Worm (Caenorhabditis elegans): ENCODE measurements around the gene sdc-2.

Gene sdc-2

ce11 chrX:11546445-11547275 lies 24.2 kb downstream of the sdc-2 start, which contains the start of gene selt-1.1 (continued):
- no peak for TF ChIP-seq tbx-7 (tag; optimal IDR thresholded peaks at IDR 0.05)
- TF ChIP-seq tbx-2 (tag; optimal IDR thresholded peaks at IDR 0.05): peak; percentile 67
- TF ChIP-seq K09A11.1 (tag; optimal IDR thresholded peaks at IDR 0.05; ENCODE audit: insufficient read depth): no peak
- TF ChIP-seq elt-4 (tag; optimal IDR thresholded peaks at IDR 0.05): no peak
- no peak for TF ChIP-seq lim-6 (tag; optimal IDR thresholded peaks at IDR 0.05)
- no peak for TF ChIP-seq dmd-4 (tag; optimal IDR thresholded peaks at IDR 0.05; ENCODE audit: borderline replicate concordance)
- TF ChIP-seq ceh-22 (tag; optimal IDR thresholded peaks at IDR 0.05): peak; percentile 54
- peak; percentile 57 for TF ChIP-seq nfya-1 (tag; optimal IDR thresholded peaks at IDR 0.05)
- no peak for TF ChIP-seq dve-1 (tag; optimal IDR thresholded peaks at IDR 0.05)
- TF ChIP-seq ceh-9 (tag; optimal IDR thresholded peaks at IDR 0.05): no peak
- TF ChIP-seq mec-3 (tag; optimal IDR thresholded peaks at IDR 0.05; ENCODE audit: borderline replicate concordance): no peak

ce11 chrX:11547442-11548023 lies 25.0 kb downstream of the sdc-2 start:
- TF ChIP-seq C08G9.2 (tag; optimal IDR thresholded peaks at IDR 0.05) (no peak), ceh-19 (GFP tag; optimal IDR thresholded peaks at IDR 0.05) (no peak), pha-4 (tag; optimal IDR thresholded peaks at IDR 0.05) (no peak), unc-55 (GFP tag; optimal IDR thresholded peaks at IDR 0.05) (no peak), pqm-1 (tag; optimal IDR thresholded peaks at IDR 0.05) (no peak), che-1 (tag; optimal IDR thresholded peaks at IDR 0.05) (no peak), nhr-11 (tag; optimal IDR thresholded peaks at IDR 0.05) (no peak), sdc-2 (tag; optimal IDR thresholded peaks at IDR 0.05) (no peak), elt-2 (tag; optimal IDR thresholded peaks at IDR 0.05) (no peak), ceh-30 (tag; optimal IDR thresholded peaks at IDR 0.05) (no peak), ref-2 (tag; optimal IDR thresholded peaks at IDR 0.05) (no peak), eyg-1 (tag; optimal IDR thresholded peaks at IDR 0.05) (no peak)

ce11 chrX:11548308-11548707 lies 25.8 kb downstream of the sdc-2 start, which contains the start of gene mig-2:
mig-2 (plus strand) TSS chrX:11548608.
- TF ChIP-seq ceh-24 (tag; optimal IDR thresholded peaks at IDR 0.05): no peak
- no peak for TF ChIP-seq T23F11.4 (GFP tag; optimal IDR thresholded peaks at IDR 0.05)
- TF ChIP-seq mec-3 (tag; optimal IDR thresholded peaks at IDR 0.05; ENCODE audit: borderline replicate concordance): no peak
- TF ChIP-seq pha-4 (tag; optimal IDR thresholded peaks at IDR 0.05): no peak
- TF ChIP-seq ceh-6 (GFP tag; optimal IDR thresholded peaks at IDR 0.05): no peak
- TF ChIP-seq fax-1 (tag; optimal IDR thresholded peaks at IDR 0.05): no peak
- no peak for TF ChIP-seq ahr-1 (tag; optimal IDR thresholded peaks at IDR 0.05)
- no peak for TF ChIP-seq ceh-31 (tag; optimal IDR thresholded peaks at IDR 0.05)
- TF ChIP-seq hlh-8 (tag; optimal IDR thresholded peaks at IDR 0.05): no peak

ce11 chrX:11551808-11552207 lies 29.3 kb downstream of the sdc-2 start:
- TF ChIP-seq ets-4 (tag; optimal IDR thresholded peaks at IDR 0.05): no peak
- no peak for TF ChIP-seq C38D4.7 (GFP tag; optimal IDR thresholded peaks at IDR 0.05)
- no peak for TF ChIP-seq fkh-6 (tag; optimal IDR thresholded peaks at IDR 0.05)
- no peak for TF ChIP-seq sox-2 (GFP tag; IDR thresholded peaks at IDR 0.05)
- TF ChIP-seq unc-86 (tag; optimal IDR thresholded peaks at IDR 0.05): no peak
- TF ChIP-seq pros-1 (tag; optimal IDR thresholded peaks at IDR 0.05): no peak
- no peak for TF ChIP-seq eyg-1 (tag; optimal IDR thresholded peaks at IDR 0.05)
- no peak for TF ChIP-seq hlh-8 (tag; optimal IDR thresholded peaks at IDR 0.05)
- TF ChIP-seq pha-2 (tag; optimal IDR thresholded peaks at IDR 0.05): no peak
- TF ChIP-seq C08G9.2 (tag; optimal IDR thresholded peaks at IDR 0.05): no peak
- no peak for TF ChIP-seq pax-1 (tag; optimal IDR thresholded peaks at IDR 0.05)
- no peak for TF ChIP-seq ceh-31 (tag; optimal IDR thresholded peaks at IDR 0.05)
- no peak for TF ChIP-seq hlh-13 (GFP tag; optimal IDR thresholded peaks at IDR 0.05)
- no peak for TF ChIP-seq nhr-232 (tag; optimal IDR thresholded peaks at IDR 0.05)
- no peak for TF ChIP-seq K09A11.1 (tag; optimal IDR thresholded peaks at IDR 0.05; ENCODE audit: insufficient read depth)

Data from whole organism, late embryonic.